Worm (Caenorhabditis elegans) whole organism, late embryonic: ENCODE measurements around the gene C25E10.12.

Experiments
- C38D4.7 ChIP-seq: fragments of 200-800 bp; sonication (Bioruptor generic); optimal IDR thresholded peaks from 2 replicates; lab custom pipeline; 2018; ENCODE audit warnings: mild to moderate bottlenecking, missing genetic modification characterization, moderate library complexity, missing compliant biosample characterization
- K09A11.1 ChIP-seq: sonication (generic microtip); optimal IDR thresholded peaks from 2 replicates; lab custom pipeline; 2017; ENCODE audit warnings: antibody characterized with exemption, mild to moderate bottlenecking, missing genetic modification characterization, missing compliant biosample characterization; ENCODE audit not compliant: insufficient read depth
- T23F11.4 ChIP-seq: fragments of 200-800 bp; sonication (Bioruptor generic); optimal IDR thresholded peaks from 2 replicates; lab custom pipeline; 2018; ENCODE audit warnings: mild to moderate bottlenecking, missing genetic modification characterization, missing compliant biosample characterization
- ama-1 ChIP-seq: fragments of 150-350 bp; optimal IDR thresholded peaks from 2 replicates; lab custom pipeline; 2014
- ceh-14 ChIP-seq: sonication (generic microtip); optimal IDR thresholded peaks from 2 replicates; lab custom pipeline; 2016; ENCODE audit warnings: missing genotype, missing genetic modification characterization, missing compliant biosample characterization
- ceh-19 ChIP-seq: fragments of 200-800 bp; sonication (Bioruptor generic); optimal IDR thresholded peaks from 2 replicates; lab custom pipeline; 2018; ENCODE audit warnings: mild to moderate bottlenecking, missing genetic modification characterization, missing compliant biosample characterization
- ceh-24 ChIP-seq: sonication (generic microtip); optimal IDR thresholded peaks from 2 replicates; lab custom pipeline; 2016; ENCODE audit warnings: mild to moderate bottlenecking, missing genetic modification characterization, missing compliant biosample characterization
- ceh-45 ChIP-seq: fragments of 200-800 bp; sonication (Bioruptor generic); IDR thresholded peaks from 2 replicates; pipeline ENCODE4 v1.3.6; 2022; ENCODE audit warnings: missing genetic modification reagents, missing genetic modification characterization, missing compliant biosample characterization
- ceh-9 ChIP-seq: sonication (generic microtip); optimal IDR thresholded peaks from 2 replicates; lab custom pipeline; 2016; ENCODE audit warnings: mild to moderate bottlenecking, missing genetic modification characterization, inconsistent platforms, missing compliant biosample characterization
- che-1 ChIP-seq: sonication (generic microtip); optimal IDR thresholded peaks from 2 replicates; lab custom pipeline; 2016; ENCODE audit warnings: mild to moderate bottlenecking, missing genetic modification characterization, missing compliant biosample characterization
- ets-4 ChIP-seq: sonication (generic microtip); optimal IDR thresholded peaks from 2 replicates; lab custom pipeline; 2016; ENCODE audit warnings: missing genetic modification characterization, missing compliant biosample characterization
- fax-1 ChIP-seq: sonication (generic microtip); optimal IDR thresholded peaks from 2 replicates; lab custom pipeline; 2016; ENCODE audit warnings: missing genotype, missing genetic modification characterization, missing compliant biosample characterization
- fkh-6 ChIP-seq: sonication (generic microtip); optimal IDR thresholded peaks from 2 replicates; lab custom pipeline; 2016; ENCODE audit warnings: missing genetic modification characterization, missing compliant biosample characterization
- gmeb-2 ChIP-seq: sonication (generic microtip); optimal IDR thresholded peaks from 2 replicates; lab custom pipeline; 2016; ENCODE audit warnings: missing genetic modification characterization, inconsistent platforms, missing compliant biosample characterization
- hlh-13 ChIP-seq: fragments of 200-800 bp; sonication (Bioruptor generic); optimal IDR thresholded peaks from 2 replicates; lab custom pipeline; 2018; ENCODE audit warnings: mild to moderate bottlenecking, missing genetic modification characterization, missing compliant biosample characterization
- hlh-15 ChIP-seq: sonication (generic microtip); optimal IDR thresholded peaks from 2 replicates; lab custom pipeline; 2016; ENCODE audit warnings: missing genetic modification characterization, missing compliant biosample characterization
- hlh-6 ChIP-seq: sonication (generic microtip); optimal IDR thresholded peaks from 2 replicates; lab custom pipeline; 2016; ENCODE audit warnings: missing genotype, missing genetic modification characterization, missing compliant biosample characterization
- hlh-8 ChIP-seq: sonication (generic microtip); optimal IDR thresholded peaks from 2 replicates; lab custom pipeline; 2016; ENCODE audit warnings: missing genotype, missing genetic modification characterization, missing compliant biosample characterization
- lim-6 ChIP-seq: sonication (generic microtip); optimal IDR thresholded peaks from 2 replicates; lab custom pipeline; 2016; ENCODE audit warnings: missing genetic modification characterization, missing compliant biosample characterization
- lin-11 ChIP-seq: fragments of 200-800 bp; sonication (Bioruptor generic); optimal IDR thresholded peaks from 2 replicates; lab custom pipeline; 2018; ENCODE audit warnings: mild to moderate bottlenecking, missing genetic modification characterization, missing compliant biosample characterization
- madf-2 ChIP-seq: sonication (generic microtip); optimal IDR thresholded peaks from 2 replicates; lab custom pipeline; 2017; ENCODE audit warnings: missing genetic modification characterization, missing compliant biosample characterization
- nhr-11 ChIP-seq: fragments of 150-350 bp; optimal IDR thresholded peaks from 2 replicates; lab custom pipeline; 2014; ENCODE audit warnings: missing biosample characterization, missing genetic modification characterization
- nhr-232 ChIP-seq: sonication (generic microtip); optimal IDR thresholded peaks from 2 replicates; lab custom pipeline; 2016; ENCODE audit warnings: missing genetic modification characterization, missing compliant biosample characterization
- odd-2 ChIP-seq: sonication (generic microtip); optimal IDR thresholded peaks from 2 replicates; lab custom pipeline; 2017; ENCODE audit warnings: antibody characterized with exemption, mild to moderate bottlenecking, missing genetic modification characterization, missing compliant biosample characterization
- pag-3 ChIP-seq: sonication (generic microtip); optimal IDR thresholded peaks from 2 replicates; lab custom pipeline; 2016; ENCODE audit warnings: missing compliant biosample characterization, missing genetic modification characterization, borderline replicate concordance
- pax-1 ChIP-seq: fragments of 150-350 bp; optimal IDR thresholded peaks from 2 replicates; lab custom pipeline; 2014; ENCODE audit warnings: missing biosample characterization, missing genetic modification characterization
- pqm-1 ChIP-seq: sonication (generic microtip); optimal IDR thresholded peaks from 2 replicates; lab custom pipeline; 2016; ENCODE audit warnings: missing genetic modification characterization, missing compliant biosample characterization
- ref-2 ChIP-seq: sonication (generic microtip); optimal IDR thresholded peaks from 2 replicates; lab custom pipeline; 2016; ENCODE audit warnings: missing genetic modification characterization, missing compliant biosample characterization
- rnt-1 ChIP-seq: sonication (generic microtip); optimal IDR thresholded peaks from 2 replicates; lab custom pipeline; 2016; ENCODE audit warnings: missing genetic modification characterization, missing compliant biosample characterization
- sdc-2 ChIP-seq: sonication (generic microtip); optimal IDR thresholded peaks from 2 replicates; lab custom pipeline; 2016; ENCODE audit warnings: missing genotype, missing genetic modification characterization, missing compliant biosample characterization
- sox-2 ChIP-seq: fragments of 200-800 bp; sonication (Bioruptor generic); IDR thresholded peaks from 2 replicates; pipeline ENCODE4 v1.3.6; 2022; ENCODE audit warnings: missing genetic modification reagents, missing genetic modification characterization, missing compliant biosample characterization
- sox-4 ChIP-seq: sonication (generic microtip); optimal IDR thresholded peaks from 2 replicates; lab custom pipeline; 2017; ENCODE audit warnings: mild to moderate bottlenecking, missing genetic modification characterization, inconsistent platforms, missing compliant biosample characterization
- syd-9 ChIP-seq: sonication (generic microtip); optimal IDR thresholded peaks from 2 replicates; lab custom pipeline; 2016; ENCODE audit warnings: mild to moderate bottlenecking, missing genetic modification characterization, moderate library complexity, missing compliant biosample characterization
- tbx-7 ChIP-seq: sonication (generic microtip); optimal IDR thresholded peaks from 2 replicates; lab custom pipeline; 2016; ENCODE audit warnings: missing genotype, missing genetic modification characterization, missing compliant biosample characterization
- ttx-3 ChIP-seq: sonication (generic microtip); optimal IDR thresholded peaks from 2 replicates; lab custom pipeline; 2016; ENCODE audit warnings: missing genetic modification reagents, missing genetic modification characterization, missing compliant biosample characterization
- unc-3 ChIP-seq, 2 experiments: fragments of 200-800 bp in 1 of 2; sonication (Bioruptor generic) in 1 of 2; sonication (generic microtip) in 1 of 2; conservative IDR thresholded peaks in 1 of 2; optimal IDR thresholded peaks in 1 of 2; 2 replicates each; pipeline versions ENCODE4 v1.3.6 to Lab custom; 2016 to 2022; ENCODE audit warnings: missing compliant biosample characterization in 2 of 2, missing genetic modification characterization in 2 of 2, missing genetic modification reagents in 1 of 2
- unc-42 ChIP-seq: sonication (generic microtip); optimal IDR thresholded peaks from 2 replicates; lab custom pipeline; 2016; ENCODE audit warnings: missing genotype, missing genetic modification characterization, missing compliant biosample characterization
- unc-55 ChIP-seq: sonication (generic microtip); optimal IDR thresholded peaks from 2 replicates; lab custom pipeline; 2017; ENCODE audit warnings: missing biosample characterization, missing genetic modification reagents, missing genetic modification characterization
- zip-5 ChIP-seq: sonication (generic microtip); optimal IDR thresholded peaks from 2 replicates; lab custom pipeline; 2016; ENCODE audit warnings: missing genetic modification characterization, missing compliant biosample characterization
- ztf-16 ChIP-seq: sonication (generic microtip); optimal IDR thresholded peaks from 2 replicates; lab custom pipeline; 2017; ENCODE audit warnings: missing genetic modification characterization, missing compliant biosample characterization

C25E10.12 gene

DNA sequence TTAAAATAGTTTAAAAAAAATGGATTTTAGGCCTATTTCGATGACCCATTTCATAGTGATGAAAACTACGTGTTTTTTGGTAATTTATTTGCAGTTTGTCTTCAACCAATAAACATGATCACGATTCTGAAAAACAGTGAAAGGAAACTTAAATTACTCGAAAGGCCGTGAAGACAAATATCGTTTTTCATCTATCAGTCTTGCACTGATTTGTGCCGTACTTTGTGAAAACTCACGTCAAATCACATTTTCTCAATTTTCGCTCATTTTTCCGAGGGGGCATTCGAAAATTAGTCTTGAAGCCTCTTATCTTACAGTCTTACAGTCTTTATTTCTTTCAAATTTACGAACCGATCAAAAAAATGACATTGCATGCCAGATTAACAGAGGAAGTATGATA lies 3.6 kb downstream of the C25E10.12 start, which contains the start of gene C25E10.11:
Gene C25E10.11 (minus strand): TSS at position 101 of the 400 bp plus-strand sequence.
- TF ChIP-seq sox-4 (tag; lab: Kevin White, UChicago) (no peak), ttx-3 (tag; lab: Kevin White, UChicago) (no peak), ceh-19 (GFP tag; lab: Kevin White, UChicago) (no peak), syd-9 (tag; lab: Kevin White, UChicago) (no peak), ceh-24 (tag; lab: Kevin White, UChicago) (no peak), sox-2 (GFP tag; lab: Robert Waterston, UW) (no peak), che-1 (tag; lab: Kevin White, UChicago) (no peak), lin-11 (tag; lab: Kevin White, UChicago) (no peak), ceh-14 (no peak), ceh-9 (no peak)

- TF ChIP-seq ceh-14 (no peak), zip-5 (tag; lab: Kevin White, UChicago) (no peak), T23F11.4 (no peak), pag-3 (tag; lab: Kevin White, UChicago) (no peak), unc-55 (GFP tag; lab: Kevin White, UChicago) (no peak), hlh-6 (tag; lab: Kevin White, UChicago) (no peak), odd-2 (tag; lab: Kevin White, UChicago) (no peak), gmeb-2 (tag; lab: Kevin White, UChicago) (no peak), ref-2 (tag; lab: Kevin White, UChicago) (no peak), rnt-1 (no peak), sdc-2 (tag; lab: Kevin White, UChicago) (no peak), ets-4 (tag; lab: Kevin White, UChicago) (no peak), tbx-7 (tag; lab: Kevin White, UChicago) (no peak)
These were observed 6.0 kb downstream of the C25E10.12 start, which contains the start of gene C25E10.10 for ce11 chrV:9056253-9056652. Gene C25E10.10 (minus strand): TSS chrV:9056353.

DNA sequence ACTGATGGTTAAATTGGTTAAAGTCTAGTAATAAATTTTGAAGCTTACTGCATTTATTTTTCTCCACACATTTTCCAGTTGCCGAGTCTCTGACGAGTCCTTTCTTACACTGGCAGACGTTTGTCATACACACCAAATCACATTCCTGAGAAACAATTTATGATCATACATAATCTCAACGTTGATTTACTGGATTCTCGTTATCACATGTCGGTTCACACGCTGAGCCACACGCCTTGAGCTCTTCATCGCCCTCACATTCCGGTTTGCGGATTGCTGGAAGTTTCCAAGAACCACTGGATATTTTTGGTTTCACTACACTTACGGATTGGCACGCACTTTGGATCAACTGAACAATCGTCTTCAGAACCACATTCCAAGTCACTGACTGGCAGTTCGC lies 6.6 kb downstream of the C25E10.12 start:
- TF ChIP-seq unc-55 (GFP tag; lab: Kevin White, UChicago) = no peak
- TF ChIP-seq madf-2 (tag; lab: Kevin White, UChicago) = no peak
- TF ChIP-seq lim-6 (tag; lab: Kevin White, UChicago) = no peak
- no peak for TF ChIP-seq che-1 (tag; lab: Kevin White, UChicago)
- TF ChIP-seq rnt-1 = no peak
- no peak for TF ChIP-seq hlh-13 (GFP tag; lab: Kevin White, UChicago)
- TF ChIP-seq ceh-24 (tag; lab: Kevin White, UChicago) = no peak
- TF ChIP-seq hlh-8 = no peak
- no peak for TF ChIP-seq nhr-11 (tag; lab: Kevin White, UChicago)
- TF ChIP-seq hlh-6 (tag; lab: Kevin White, UChicago) = no peak
- no peak for TF ChIP-seq ztf-16 (tag; lab: Kevin White, UChicago)
- no peak for TF ChIP-seq K09A11.1 (tag; lab: Kevin White, UChicago)
- TF ChIP-seq nhr-232 = no peak
- no peak for TF ChIP-seq ceh-45

DNA sequence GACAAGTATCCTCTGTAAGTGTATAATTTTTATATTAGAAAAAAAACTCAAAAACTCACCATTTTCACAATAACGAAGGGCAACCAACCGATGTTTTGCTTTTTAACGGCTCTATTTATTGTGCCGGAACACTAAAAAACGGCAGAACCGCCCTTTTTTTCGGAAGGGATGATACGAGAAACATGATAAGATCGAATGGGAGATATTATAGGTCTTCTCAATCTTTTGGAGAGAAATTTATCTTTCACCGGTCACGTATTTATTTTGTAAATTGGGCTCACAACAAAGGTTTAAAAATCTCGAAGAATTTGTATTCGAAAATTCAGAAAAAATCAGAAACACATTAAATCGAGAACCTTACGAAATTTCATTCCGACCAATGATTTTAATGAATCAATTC lies 7.5 kb downstream of the C25E10.12 start, which contains the start of gene swm-1:
Gene swm-1 (minus strand): TSS at position 101 of the 400 bp plus-strand sequence.
- TF ChIP-seq fax-1 (tag; lab: Kevin White, UChicago) = no peak
- TF ChIP-seq lin-11 (tag; lab: Kevin White, UChicago) = no peak
- no peak for TF ChIP-seq unc-3 (GFP tag; conservative IDR thresholded peaks at IDR 0.05; lab: Robert Waterston, UW)
- no peak for TF ChIP-seq unc-3 (tag; optimal IDR thresholded peaks at IDR 0.05; lab: Kevin White, UChicago)
- no peak for TF ChIP-seq ets-4 (tag; lab: Kevin White, UChicago)

ce11 chrV:9053969-9054368 lies 8.3 kb downstream of the C25E10.12 start, which contains the start of gene C25E10.8:
Gene C25E10.8 (minus strand): TSS chrV:9054069.
- TF ChIP-seq lin-11 (tag; lab: Kevin White, UChicago) = no peak
- TF ChIP-seq ceh-9 = no peak
- TF ChIP-seq ama-1 (lab: Kevin White, UChicago) = no peak
- TF ChIP-seq fkh-6 (tag; lab: Kevin White, UChicago) = no peak
- TF ChIP-seq sox-2 (GFP tag; lab: Robert Waterston, UW) = no peak
- no peak for TF ChIP-seq ref-2 (tag; lab: Kevin White, UChicago)
- no peak for TF ChIP-seq C38D4.7 (GFP tag; lab: Kevin White, UChicago)
- TF ChIP-seq pax-1 = no peak
- TF ChIP-seq pqm-1 (tag; lab: Kevin White, UChicago) = no peak
- no peak for TF ChIP-seq unc-42 (tag; lab: Kevin White, UChicago)
- no peak for TF ChIP-seq ztf-16 (tag; lab: Kevin White, UChicago)
- TF ChIP-seq hlh-15 = no peak
- no peak for TF ChIP-seq K09A11.1 (tag; lab: Kevin White, UChicago)
- no peak for TF ChIP-seq nhr-11 (tag; lab: Kevin White, UChicago)
- no peak for TF ChIP-seq T23F11.4
